Fruit fly (Drosophila melanogaster) whole organism, embryonic: ENCODE data around the gene euc.

ENCODE experiments used
- Bgb ChIP-seq: fragments of 200-800 bp; sonication (Bioruptor generic); IDR thresholded peaks from 2 replicates; pipeline ENCODE4 v1.3.6; 2022; ENCODE audit warnings: missing biosample characterization, missing genetic modification characterization; ENCODE audit not compliant: partially characterized antibody
- CG10321 ChIP-seq: fragments of 200-800 bp; sonication (Bioruptor generic); IDR thresholded peaks from 2 replicates; pipeline ENCODE4 v1.3.6; 2022; ENCODE audit warnings: missing biosample characterization, missing genetic modification characterization
- CG12071 ChIP-seq: fragments of 200-800 bp; sonication (Bioruptor generic); optimal IDR thresholded peaks from 3 replicates; lab custom pipeline; 2018; ENCODE audit warnings: missing biosample characterization, mild to moderate bottlenecking, missing genetic modification characterization
- CG1233 ChIP-seq: fragments of 200-800 bp; sonication (Bioruptor generic); optimal IDR thresholded peaks from 4 replicates; lab custom pipeline; 2018; ENCODE audit warnings: missing biosample characterization, mild to moderate bottlenecking, missing genetic modification characterization
- CG12769 ChIP-seq: fragments of 200-800 bp; sonication (Bioruptor generic); optimal IDR thresholded peaks from 2 replicates; lab custom pipeline; 2019; ENCODE audit warnings: missing biosample characterization, mild to moderate bottlenecking, missing genetic modification characterization, moderate library complexity
- CG13624 ChIP-seq: fragments of 200-800 bp; sonication (Bioruptor generic); optimal IDR thresholded peaks from 2 replicates; lab custom pipeline; 2016; ENCODE audit warnings: missing biosample characterization, missing genetic modification characterization
- CG15269 ChIP-seq: fragments of 200-800 bp; sonication (Bioruptor generic); optimal IDR thresholded peaks from 2 replicates; lab custom pipeline; 2018; ENCODE audit warnings: missing biosample characterization, mild to moderate bottlenecking, missing genetic modification characterization, moderate library complexity
- CG1603 ChIP-seq: fragments of 200-800 bp; sonication (Bioruptor generic); optimal IDR thresholded peaks from 2 replicates; lab custom pipeline; 2019; ENCODE audit warnings: missing biosample characterization, mild to moderate bottlenecking, missing genetic modification characterization, moderate library complexity
- CG17568 ChIP-seq: fragments of 200-800 bp; sonication (Bioruptor generic); optimal IDR thresholded peaks from 2 replicates; lab custom pipeline; 2018; ENCODE audit warnings: missing biosample characterization, mild to moderate bottlenecking, missing genetic modification characterization, moderate library complexity
- CG32767 ChIP-seq: fragments of 200-800 bp; sonication (Bioruptor generic); IDR thresholded peaks from 2 replicates; pipeline ENCODE4 v1.3.6; 2022; ENCODE audit warnings: missing biosample characterization, missing genetic modification characterization
- CG32772 ChIP-seq: fragments of 200-800 bp; sonication (Bioruptor generic); IDR thresholded peaks from 2 replicates; pipeline ENCODE4 v1.3.6; 2022; ENCODE audit warnings: missing biosample characterization, missing genetic modification characterization
- CG3726 ChIP-seq: fragments of 200-800 bp; sonication (Bioruptor generic); IDR thresholded peaks from 3 replicates; pipeline ENCODE4, ENCODE4 v1.3.6; 2022; ENCODE audit warnings: missing biosample characterization, missing genetic modification characterization
- CG5245 ChIP-seq: fragments of 200-800 bp; sonication (Bioruptor generic); optimal IDR thresholded peaks from 3 replicates; lab custom pipeline; 2016; ENCODE audit warnings: missing biosample characterization, missing genetic modification characterization
- CG5953 ChIP-seq: fragments of 200-800 bp; sonication (Bioruptor generic); IDR thresholded peaks from 2 replicates; pipeline ENCODE4 v1.3.6; 2022; ENCODE audit warnings: missing biosample characterization, missing genetic modification characterization
- CG6689 ChIP-seq: fragments of 200-800 bp; sonication (Bioruptor generic); IDR thresholded peaks from 2 replicates; pipeline ENCODE4 v1.3.6; 2022; ENCODE audit warnings: missing biosample characterization, missing genetic modification characterization
- CG7271 ChIP-seq: fragments of 200-800 bp; sonication (Bioruptor generic); optimal IDR thresholded peaks from 2 replicates; lab custom pipeline; 2018; ENCODE audit warnings: missing biosample characterization, mild to moderate bottlenecking, missing genetic modification characterization, moderate library complexity
- CG8290 ChIP-seq, 3 experiments: fragments of 200-800 bp; sonication (Bioruptor generic); optimal IDR thresholded peaks; 2 replicates each; lab custom pipeline; 2016 to 2019; ENCODE audit warnings: missing biosample characterization in 3 of 3, missing genetic modification characterization in 3 of 3, mild to moderate bottlenecking in 2 of 3, moderate library complexity in 1 of 3
- Chrac-16 ChIP-seq: fragments of 200-800 bp; sonication (Bioruptor generic); optimal IDR thresholded peaks from 3 replicates; lab custom pipeline; 2016; ENCODE audit warnings: missing biosample characterization, missing genetic modification characterization
- CkIIα-i1 ChIP-seq: fragments of 200-800 bp; sonication (Bioruptor generic); IDR thresholded peaks from 2 replicates; pipeline ENCODE4 v1.3.6; 2022; ENCODE audit warnings: missing biosample characterization, missing genetic modification characterization
- CoRest ChIP-seq: fragments of 200-800 bp; sonication (Bioruptor generic); optimal IDR thresholded peaks from 3 replicates; lab custom pipeline; 2018; ENCODE audit warnings: missing biosample characterization, mild to moderate bottlenecking, missing genetic modification characterization, moderate library complexity
- D19B ChIP-seq: fragments of 200-800 bp; sonication (Bioruptor generic); optimal IDR thresholded peaks from 2 replicates; lab custom pipeline; 2017; ENCODE audit warnings: missing biosample characterization, mild to moderate bottlenecking, missing genetic modification characterization
- Dfd ChIP-seq, 2 experiments: fragments of >200 bp; optimal IDR thresholded peaks; 2 replicates each; lab custom pipeline; 2017; ENCODE audit warnings: missing biosample characterization in 2 of 2, missing genetic modification characterization in 2 of 2
- Elba2 ChIP-seq: fragments of 200-800 bp; sonication (Bioruptor generic); optimal IDR thresholded peaks from 3 replicates; lab custom pipeline; 2016; ENCODE audit warnings: missing biosample characterization, missing genetic modification characterization
- Fer2 ChIP-seq: fragments of 200-800 bp; sonication (Bioruptor generic); optimal IDR thresholded peaks from 2 replicates; lab custom pipeline; 2018; ENCODE audit warnings: missing biosample characterization, mild to moderate bottlenecking, missing genetic modification characterization, moderate library complexity
- Kr ChIP-seq: fragments of 200-800 bp; sonication (Bioruptor generic); optimal IDR thresholded peaks from 2 replicates; lab custom pipeline; 2017; ENCODE audit warnings: missing biosample characterization, mild to moderate bottlenecking, missing genetic modification characterization
- Mrtf ChIP-seq: fragments of 200-800 bp; sonication (Bioruptor generic); IDR thresholded peaks from 3 replicates; pipeline ENCODE4 v1.3.6; 2022; ENCODE audit warnings: missing biosample characterization, missing genetic modification characterization
- NC2β ChIP-seq: fragments of 200-800 bp; sonication (Bioruptor generic); optimal IDR thresholded peaks from 2 replicates; lab custom pipeline; 2016; ENCODE audit warnings: missing biosample characterization, missing genetic modification characterization
- PHDP ChIP-seq: fragments of 200-800 bp; sonication (Bioruptor generic); optimal IDR thresholded peaks from 3 replicates; lab custom pipeline; 2018; ENCODE audit warnings: missing biosample characterization, mild to moderate bottlenecking, missing genetic modification characterization, moderate library complexity
- Poxn ChIP-seq: fragments of 200-800 bp; sonication (Bioruptor generic); IDR thresholded peaks from 2 replicates; pipeline ENCODE4 v1.3.6; 2022; ENCODE audit warnings: missing biosample characterization, missing genetic modification characterization
- ash1 ChIP-seq: fragments of 200-800 bp; sonication (Bioruptor generic); optimal IDR thresholded peaks from 2 replicates; lab custom pipeline; 2018; ENCODE audit warnings: missing biosample characterization, mild to moderate bottlenecking, missing genetic modification characterization
- ato ChIP-seq: fragments of 200-800 bp; sonication (Bioruptor generic); IDR thresholded peaks from 2 replicates; pipeline ENCODE4 v1.3.6; 2022; ENCODE audit warnings: missing biosample characterization, missing genetic modification characterization; ENCODE audit not compliant: partially characterized antibody
- ci ChIP-seq: fragments of 200-800 bp; sonication (Bioruptor generic); IDR thresholded peaks from 3 replicates; pipeline ENCODE4 v1.3.6; 2022; ENCODE audit warnings: missing biosample characterization, missing genetic modification characterization
- dm ChIP-seq: fragments of 200-800 bp; sonication (Bioruptor generic); optimal IDR thresholded peaks from 3 replicates; lab custom pipeline; 2016; ENCODE audit warnings: missing biosample characterization, missing genetic modification characterization
- eyg ChIP-seq: fragments of 200-800 bp; sonication (Bioruptor generic); optimal IDR thresholded peaks from 3 replicates; lab custom pipeline; 2016; ENCODE audit warnings: missing biosample characterization, missing genetic modification characterization
- fd3F ChIP-seq: fragments of 200-800 bp; sonication (Bioruptor generic); optimal IDR thresholded peaks from 2 replicates; lab custom pipeline; 2018; ENCODE audit warnings: missing biosample characterization, mild to moderate bottlenecking, missing genetic modification characterization, moderate library complexity
- gcm2 ChIP-seq: fragments of 200-800 bp; sonication (Bioruptor generic); optimal IDR thresholded peaks from 2 replicates; lab custom pipeline; 2016; ENCODE audit warnings: missing biosample characterization, missing genetic modification characterization
- insv ChIP-seq, 2 experiments: fragments of 200-800 bp; sonication (Bioruptor generic); optimal IDR thresholded peaks; 3 replicates each; lab custom pipeline; 2016 to 2018; ENCODE audit warnings: missing biosample characterization in 2 of 2, missing genetic modification characterization in 2 of 2
- jing ChIP-seq: fragments of 200-800 bp; sonication (Bioruptor generic); optimal IDR thresholded peaks from 2 replicates; lab custom pipeline; 2018; ENCODE audit warnings: missing biosample characterization, mild to moderate bottlenecking, missing genetic modification characterization
- jumu ChIP-seq: fragments of 200-800 bp; sonication (Bioruptor generic); optimal IDR thresholded peaks from 3 replicates; lab custom pipeline; 2016; ENCODE audit warnings: missing biosample characterization, missing genetic modification characterization
- kah ChIP-seq: fragments of 200-800 bp; sonication (Bioruptor generic); optimal IDR thresholded peaks from 2 replicates; lab custom pipeline; 2018; ENCODE audit warnings: missing biosample characterization, mild to moderate bottlenecking, missing genetic modification characterization
- lola ChIP-seq, 3 experiments: fragments of >200 bp in 2 of 3; fragments of 200-800 bp in 1 of 3; sonication (Bioruptor generic) in 1 of 3; optimal IDR thresholded peaks; 2 replicates each; lab custom pipeline; 2017 to 2019; ENCODE audit warnings: missing biosample characterization in 3 of 3, missing genetic modification characterization in 3 of 3, mild to moderate bottlenecking in 1 of 3, moderate library complexity in 1 of 3
- luna ChIP-seq: fragments of 200-800 bp; sonication (Bioruptor generic); optimal IDR thresholded peaks from 2 replicates; lab custom pipeline; 2016; ENCODE audit warnings: missing biosample characterization, missing genetic modification characterization
- otp ChIP-seq: fragments of 200-800 bp; sonication (Bioruptor generic); IDR thresholded peaks from 3 replicates; pipeline ENCODE4, ENCODE4 v1.3.6; 2022; ENCODE audit warnings: missing biosample characterization, missing genetic modification characterization
- p53 ChIP-seq: fragments of 200-800 bp; sonication (Bioruptor generic); optimal IDR thresholded peaks from 2 replicates; lab custom pipeline; 2016; ENCODE audit warnings: missing biosample characterization, missing genetic modification characterization
- psq ChIP-seq: fragments of 200-800 bp; sonication (Bioruptor generic); optimal IDR thresholded peaks from 2 replicates; lab custom pipeline; 2017; ENCODE audit warnings: missing biosample characterization, missing genetic modification characterization
- sd ChIP-seq: fragments of 200-800 bp; sonication (Bioruptor generic); optimal IDR thresholded peaks from 3 replicates; lab custom pipeline; 2018; ENCODE audit warnings: missing biosample characterization, mild to moderate bottlenecking, missing genetic modification characterization, moderate library complexity
- twi ChIP-seq: fragments of 200-800 bp; optimal IDR thresholded peaks from 2 replicates; lab custom pipeline; 2019; ENCODE audit warnings: missing biosample characterization, mild to moderate bottlenecking, missing genetic modification characterization, moderate library complexity
- usp ChIP-seq: fragments of >200 bp; optimal IDR thresholded peaks from 2 replicates; lab custom pipeline; 2017; ENCODE audit warnings: missing biosample characterization, missing genetic modification characterization

Gene euc

dm6 chr3R:18987428-18988416 is 9.1 kb upstream of the euc start (continued):
- TF ChIP-seq CG10321 (GFP tag; lab: Robert Waterston, UW) (no peak), CG32767 (GFP tag; lab: Robert Waterston, UW) (no peak), CoRest (peak; percentile 9), sd (tag; lab: Kevin White, UChicago) (peak; percentile 80), CG12071 (GFP tag; lab: Kevin White, UChicago) (peak; percentile 21), Dfd (GFP tag; optimal IDR thresholded peaks at IDR 0.05; lab: Kevin White, UChicago) (no peak), CG8290 (GFP tag; optimal IDR thresholded peaks at IDR 0.05; lab: Kevin White, UChicago) (no peak), CG8290 (tag; optimal IDR thresholded peaks at IDR 0.05; lab: Kevin White, UChicago) (no peak), Chrac-16 (GFP tag; lab: Kevin White, UChicago) (no peak), CG32772 (GFP tag; lab: Robert Waterston, UW) (peak; percentile 28; the same call in 1 of the 2 replicates), gcm2 (GFP tag; lab: Kevin White, UChicago) (no peak), CkIIα-i1 (no peak), luna (no peak), dm (GFP tag; lab: Kevin White, UChicago) (no peak), fd3F (GFP tag; lab: Kevin White, UChicago) (no peak), jing (no peak), CG12769 (tag; lab: Kevin White, UChicago) (peak; percentile 35), psq (GFP tag; lab: Kevin White, UChicago) (no peak), CG13624 (GFP tag; lab: Kevin White, UChicago) (no peak), CG6689 (GFP tag; lab: Robert Waterston, UW) (peak; percentile 26; the same call in 1 of the 2 replicates), jumu (GFP tag; lab: Kevin White, UChicago) (peak; percentile 20), otp (GFP tag; lab: Robert Waterston, UW) (no peak), CG5245 (GFP tag; lab: Kevin White, UChicago) (peak; percentile 1), usp (GFP tag; lab: Kevin White, UChicago) (no peak), ash1 (no peak), insv (GFP tag; optimal IDR thresholded peaks at IDR 0.05; lab: Kevin White, UChicago) (no peak), ato (GFP tag; lab: Robert Waterston, UW) (no peak), CG17568 (GFP tag; lab: Kevin White, UChicago) (peak; percentile 40), CG5953 (no peak), Poxn (GFP tag; lab: Robert Waterston, UW) (no peak), lola (GFP tag; optimal IDR thresholded peaks at IDR 0.05; lab: Kevin White, UChicago) (peak in 1 of 3 experiments; percentile 39), CG3726 (GFP tag; lab: Robert Waterston, UW) (no peak), kah (peak; percentile 19), PHDP (tag; lab: Kevin White, UChicago) (peak; percentile 2), Fer2 (tag; lab: Kevin White, UChicago) (no peak), ci (GFP tag; lab: Robert Waterston, UW) (peak; percentile 51; the same call in 1 of the 3 replicates), twi (tag; lab: Kevin White, UChicago) (peak; percentile 95), CG15269 (peak; percentile 32), eyg (no peak), CG7271 (tag; lab: Kevin White, UChicago) (no peak), Elba2 (GFP tag; lab: Kevin White, UChicago) (no peak), CG1603 (tag; lab: Kevin White, UChicago) (peak; percentile 5), Bgb (GFP tag; lab: Robert Waterston, UW) (no peak), CG1233 (GFP tag; lab: Kevin White, UChicago) (no peak), p53 (GFP tag; lab: Kevin White, UChicago) (no peak), Kr (no peak), NC2β (peak; percentile 25), Mrtf (GFP tag; lab: Robert Waterston, UW) (no peak), D19B (GFP tag; lab: Kevin White, UChicago) (peak; percentile 61)
